Fruit fly (Drosophila melanogaster) whole organism, embryonic: ENCODE data around the gene Alg7.
A peak's percentile ranks its signal among the peaks of the same experiment; 100 is the strongest.

Source experiments
- BEAF-32 ChIP-seq: fragments of 200-800 bp; sonication (Bioruptor generic); optimal IDR thresholded peaks from 3 replicates; lab custom pipeline; 2017; ENCODE audit warnings: missing biosample characterization, missing genetic modification characterization, mild to moderate bottlenecking, moderate library complexity, missing genetic modification reagents
- CG11247 ChIP-seq: fragments of 200-800 bp; sonication (Bioruptor generic); IDR thresholded peaks from 2 replicates; pipeline ENCODE4 v1.3.6; 2022; ENCODE audit warnings: missing biosample characterization, missing genetic modification characterization
- CG12071 ChIP-seq: fragments of 200-800 bp; sonication (Bioruptor generic); optimal IDR thresholded peaks from 3 replicates; lab custom pipeline; 2018; ENCODE audit warnings: missing biosample characterization, mild to moderate bottlenecking, missing genetic modification characterization
- CG12104 ChIP-seq: fragments of 200-800 bp; sonication (Bioruptor generic); optimal IDR thresholded peaks from 3 replicates; lab custom pipeline; 2016; ENCODE audit warnings: missing biosample characterization, missing genetic modification characterization
- CG13287 ChIP-seq: fragments of 200-800 bp; sonication (Bioruptor generic); IDR thresholded peaks from 2 replicates; pipeline ENCODE4 v1.3.6; 2022; ENCODE audit warnings: missing biosample characterization, missing genetic modification characterization; ENCODE audit not compliant: partially characterized antibody
- CG14710 ChIP-seq: fragments of 200-800 bp; sonication (Bioruptor generic); optimal IDR thresholded peaks from 3 replicates; lab custom pipeline; 2019; ENCODE audit warnings: missing biosample characterization, mild to moderate bottlenecking, missing genetic modification characterization, moderate library complexity
- CG14860 ChIP-seq: fragments of 200-800 bp; sonication (Bioruptor generic); IDR thresholded peaks from 3 replicates; pipeline ENCODE4 v1.3.6; 2022; ENCODE audit warnings: missing biosample characterization, missing genetic modification characterization; ENCODE audit not compliant: partially characterized antibody
- CG17186 ChIP-seq: fragments of 200-800 bp; sonication (Bioruptor generic); optimal IDR thresholded peaks from 3 replicates; lab custom pipeline; 2017; ENCODE audit warnings: missing biosample characterization, missing genetic modification reagents, missing genetic modification characterization
- CG1832 ChIP-seq: fragments of 200-800 bp; sonication (Bioruptor generic); optimal IDR thresholded peaks from 2 replicates; lab custom pipeline; 2017; ENCODE audit warnings: missing biosample characterization, mild to moderate bottlenecking, missing genetic modification characterization, inconsistent platforms
- CG2129 ChIP-seq: fragments of 200-800 bp; sonication (Bioruptor generic); IDR thresholded peaks from 2 replicates; pipeline ENCODE4 v1.3.6; 2022; ENCODE audit warnings: missing biosample characterization, missing genetic modification characterization; ENCODE audit not compliant: partially characterized antibody
- CG2875 ChIP-seq: fragments of 200-800 bp; sonication (Bioruptor generic); optimal IDR thresholded peaks from 2 replicates; lab custom pipeline; 2017; ENCODE audit warnings: missing biosample characterization, mild to moderate bottlenecking, missing genetic modification characterization, missing genetic modification reagents
- CG30431 ChIP-seq: fragments of 200-800 bp; sonication (Bioruptor generic); optimal IDR thresholded peaks from 2 replicates; lab custom pipeline; 2017; ENCODE audit warnings: missing biosample characterization, missing genetic modification characterization
- CG33557 ChIP-seq: fragments of 200-800 bp; sonication (Bioruptor generic); optimal IDR thresholded peaks from 2 replicates; lab custom pipeline; 2019; ENCODE audit warnings: missing biosample characterization, mild to moderate bottlenecking, missing genetic modification characterization, moderate library complexity
- CG3995 ChIP-seq: fragments of 200-800 bp; sonication (Bioruptor generic); optimal IDR thresholded peaks from 3 replicates; lab custom pipeline; 2016; ENCODE audit warnings: missing biosample characterization, missing genetic modification characterization
- CG5953 ChIP-seq: fragments of 200-800 bp; sonication (Bioruptor generic); IDR thresholded peaks from 2 replicates; pipeline ENCODE4 v1.3.6; 2022; ENCODE audit warnings: missing biosample characterization, missing genetic modification characterization
- CG7786 ChIP-seq: fragments of 200-800 bp; sonication (Bioruptor generic); optimal IDR thresholded peaks from 2 replicates; lab custom pipeline; 2016; ENCODE audit warnings: missing biosample characterization, missing genetic modification characterization
- CG7987 ChIP-seq: fragments of 200-800 bp; sonication (Bioruptor generic); optimal IDR thresholded peaks from 2 replicates; lab custom pipeline; 2018; ENCODE audit warnings: missing biosample characterization, mild to moderate bottlenecking, missing genetic modification characterization, moderate library complexity
- CG8359 ChIP-seq: fragments of 200-800 bp; sonication (Bioruptor generic); optimal IDR thresholded peaks from 2 replicates; lab custom pipeline; 2017; ENCODE audit warnings: missing biosample characterization, mild to moderate bottlenecking, missing genetic modification characterization, borderline replicate concordance
- CG8765 ChIP-seq: fragments of 200-800 bp; sonication (Bioruptor generic); IDR thresholded peaks from 2 replicates; pipeline ENCODE4 v1.3.6; 2022; ENCODE audit warnings: missing biosample characterization, missing genetic modification characterization
- CG9727 ChIP-seq: fragments of 200-800 bp; sonication (Bioruptor generic); optimal IDR thresholded peaks from 3 replicates; lab custom pipeline; 2017; ENCODE audit warnings: missing biosample characterization, mild to moderate bottlenecking, missing genetic modification characterization
- CHES-1-like ChIP-seq: fragments of 200-800 bp; sonication (Bioruptor generic); optimal IDR thresholded peaks from 2 replicates; lab custom pipeline; 2016; ENCODE audit warnings: missing biosample characterization, missing genetic modification characterization
- Dfd ChIP-seq, 2 experiments: fragments of >200 bp; optimal IDR thresholded peaks; 2 replicates each; lab custom pipeline; 2017; ENCODE audit warnings: missing biosample characterization in 2 of 2, missing genetic modification characterization in 2 of 2
- Doc2 ChIP-seq: fragments of 200-800 bp; sonication (Bioruptor generic); IDR thresholded peaks from 2 replicates; pipeline ENCODE4 v1.3.6; 2022; ENCODE audit warnings: missing biosample characterization, missing genetic modification characterization
- Elba2 ChIP-seq: fragments of 200-800 bp; sonication (Bioruptor generic); optimal IDR thresholded peaks from 3 replicates; lab custom pipeline; 2016; ENCODE audit warnings: missing biosample characterization, missing genetic modification characterization
- Fer3 ChIP-seq: fragments of 200-800 bp; sonication (Bioruptor generic); optimal IDR thresholded peaks from 2 replicates; lab custom pipeline; 2018; ENCODE audit warnings: missing biosample characterization, mild to moderate bottlenecking, missing genetic modification characterization, moderate library complexity
- GATAe ChIP-seq: fragments of 200-800 bp; sonication (Bioruptor generic); conservative IDR thresholded peaks from 2 replicates; pipeline ENCODE4 v1.3.6; 2022; ENCODE audit warnings: missing biosample characterization, missing genetic modification characterization
- H15 ChIP-seq: fragments of 200-800 bp; sonication (Bioruptor generic); IDR thresholded peaks from 3 replicates; pipeline ENCODE4 v1.3.6; 2022; ENCODE audit warnings: missing biosample characterization, missing genetic modification characterization
- HmgD ChIP-seq: fragments of 200-800 bp; sonication (Bioruptor generic); optimal IDR thresholded peaks from 3 replicates; lab custom pipeline; 2016; ENCODE audit warnings: missing biosample characterization, missing genetic modification characterization
- Kr ChIP-seq: fragments of 200-800 bp; sonication (Bioruptor generic); optimal IDR thresholded peaks from 2 replicates; lab custom pipeline; 2017; ENCODE audit warnings: missing biosample characterization, mild to moderate bottlenecking, missing genetic modification characterization
- MBD-R2 ChIP-seq: fragments of 200-800 bp; sonication (Bioruptor generic); IDR thresholded peaks from 2 replicates; pipeline ENCODE4 v1.3.6; 2022; ENCODE audit warnings: missing biosample characterization, missing genetic modification characterization
- Mad ChIP-seq: fragments of 200-800 bp; sonication (Bioruptor generic); optimal IDR thresholded peaks from 2 replicates; lab custom pipeline; 2016; ENCODE audit warnings: missing biosample characterization, missing genetic modification characterization
- Nf-YC ChIP-seq: fragments of 200-800 bp; optimal IDR thresholded peaks from 3 replicates; lab custom pipeline; 2019; ENCODE audit warnings: missing biosample characterization, mild to moderate bottlenecking, missing genetic modification characterization, moderate library complexity
- Poxn ChIP-seq: fragments of 200-800 bp; sonication (Bioruptor generic); IDR thresholded peaks from 2 replicates; pipeline ENCODE4 v1.3.6; 2022; ENCODE audit warnings: missing biosample characterization, missing genetic modification characterization
- Ravus ChIP-seq: fragments of 200-800 bp; sonication (Bioruptor generic); IDR thresholded peaks from 2 replicates; pipeline ENCODE4 v1.3.6; 2022; ENCODE audit warnings: missing biosample characterization, missing genetic modification characterization
- Ssrp ChIP-seq: fragments of 200-800 bp; sonication (Bioruptor generic); optimal IDR thresholded peaks from 2 replicates; lab custom pipeline; 2018; ENCODE audit warnings: missing biosample characterization, mild to moderate bottlenecking, missing genetic modification characterization, moderate library complexity
- Xbp1 ChIP-seq: fragments of 200-800 bp; sonication (Bioruptor generic); optimal IDR thresholded peaks from 3 replicates; lab custom pipeline; 2016; ENCODE audit warnings: missing biosample characterization, mild to moderate bottlenecking, missing genetic modification characterization
- al ChIP-seq: fragments of 200-800 bp; sonication (Bioruptor generic); IDR thresholded peaks from 2 replicates; pipeline ENCODE4 v1.3.6; 2022; ENCODE audit warnings: missing biosample characterization, missing genetic modification characterization
- bsh ChIP-seq, 2 experiments: fragments of 200-800 bp; sonication (Bioruptor generic); optimal IDR thresholded peaks; 2 replicates each; lab custom pipeline; 2017 to 2018; ENCODE audit warnings: mild to moderate bottlenecking in 2 of 2, missing biosample characterization in 2 of 2, missing genetic modification characterization in 2 of 2, moderate library complexity in 1 of 2
- disco-r ChIP-seq: fragments of 200-800 bp; sonication (Bioruptor generic); optimal IDR thresholded peaks from 2 replicates; lab custom pipeline; 2016; ENCODE audit warnings: missing biosample characterization, missing genetic modification characterization
- hbn ChIP-seq: fragments of 200-800 bp; sonication (Bioruptor generic); IDR thresholded peaks from 2 replicates; pipeline ENCODE4 v1.3.6; 2022; ENCODE audit warnings: missing biosample characterization, missing genetic modification characterization; ENCODE audit not compliant: partially characterized antibody
- maf-S ChIP-seq: fragments of 200-800 bp; sonication (Bioruptor generic); optimal IDR thresholded peaks from 2 replicates; lab custom pipeline; 2016; ENCODE audit warnings: missing biosample characterization, missing genetic modification characterization
- odd ChIP-seq: fragments of 200-800 bp; sonication (Bioruptor generic); optimal IDR thresholded peaks from 2 replicates; lab custom pipeline; 2017; ENCODE audit warnings: missing biosample characterization, mild to moderate bottlenecking, missing genetic modification characterization
- scrt ChIP-seq: fragments of 200-800 bp; sonication (Bioruptor generic); optimal IDR thresholded peaks from 2 replicates; lab custom pipeline; 2018; ENCODE audit warnings: missing biosample characterization, mild to moderate bottlenecking, missing genetic modification characterization, moderate library complexity
- seq ChIP-seq: fragments of 200-800 bp; sonication (Bioruptor generic); IDR thresholded peaks from 2 replicates; pipeline ENCODE4 v1.3.6; 2022; ENCODE audit warnings: missing biosample characterization, missing genetic modification characterization
- slp2 ChIP-seq: fragments of 200-800 bp; sonication (Bioruptor generic); optimal IDR thresholded peaks from 2 replicates; lab custom pipeline; 2016; ENCODE audit warnings: missing biosample characterization, missing genetic modification characterization
- sna ChIP-seq: fragments of 200-800 bp; sonication (Bioruptor generic); IDR thresholded peaks from 2 replicates; pipeline ENCODE4 v1.3.6; 2022; ENCODE audit warnings: missing biosample characterization, missing genetic modification characterization; ENCODE audit not compliant: partially characterized antibody
- toy ChIP-seq: fragments of 200-800 bp; sonication (Bioruptor generic); IDR thresholded peaks from 2 replicates; pipeline ENCODE4 v1.3.6; 2022; ENCODE audit warnings: missing biosample characterization, missing genetic modification characterization
- tx ChIP-seq: fragments of 200-800 bp; sonication (Bioruptor generic); optimal IDR thresholded peaks from 2 replicates; lab custom pipeline; 2016; ENCODE audit warnings: missing biosample characterization, missing genetic modification characterization
- unc-4 ChIP-seq: fragments of 200-800 bp; sonication (Bioruptor generic); IDR thresholded peaks from 2 replicates; pipeline ENCODE4 v1.3.6; 2022; ENCODE audit warnings: missing biosample characterization, missing genetic modification characterization; ENCODE audit not compliant: partially characterized antibody

The Alg7 gene

dm6 chr2L:13176701-13177249, 2.3 kb upstream of the Alg7 start, which contains the start of the genes Sfmbt and CG5439 (continued):
- peak; percentile 69 for TF ChIP-seq CG12104
- no peak for TF ChIP-seq CG1832 (GFP tag; lab: Kevin White, UChicago)
- peak; percentile 95 for TF ChIP-seq CG14710 (tag; lab: Kevin White, UChicago)
- peak; percentile 44 for TF ChIP-seq Mad (GFP tag; lab: Kevin White, UChicago)
- peak; percentile 21 for TF ChIP-seq disco-r
- TF ChIP-seq HmgD (GFP tag; lab: Kevin White, UChicago), result peak; percentile 89
- peak; percentile 62 for TF ChIP-seq CG33557 (GFP tag; lab: Kevin White, UChicago)
- no peak for TF ChIP-seq Nf-YC (tag; lab: Kevin White, UChicago)
- no peak for TF ChIP-seq CG8359 (GFP tag; lab: Kevin White, UChicago)
- TF ChIP-seq scrt (GFP tag; lab: Kevin White, UChicago), result no peak
- no peak for TF ChIP-seq CG5953
- peak; percentile 75 for TF ChIP-seq tx (GFP tag; lab: Kevin White, UChicago)
- peak; percentile 73 for TF ChIP-seq slp2 (GFP tag; lab: Kevin White, UChicago)
- TF ChIP-seq Poxn (GFP tag; lab: Robert Waterston, UW), result no peak; the same call in 1 of the 2 replicates
- TF ChIP-seq CG7786, result peak; percentile 77
- TF ChIP-seq CG3995, result peak; percentile 100
- TF ChIP-seq Elba2 (GFP tag; lab: Kevin White, UChicago), result peak; percentile 68
- TF ChIP-seq Ravus (GFP tag; lab: Robert Waterston, UW), result no peak
- TF ChIP-seq CG13287, result peak; percentile 33; the same call in 1 of the 2 replicates
- peak; percentile 75 for TF ChIP-seq maf-S (GFP tag; lab: Kevin White, UChicago)
- TF ChIP-seq CG14860 (GFP tag; lab: Robert Waterston, UW), result no peak
- TF ChIP-seq hbn (GFP tag; lab: Robert Waterston, UW), result no peak
- TF ChIP-seq Kr, result no peak
- TF ChIP-seq Ssrp (tag; lab: Kevin White, UChicago), result peak; percentile 68
- TF ChIP-seq toy (GFP tag; lab: Robert Waterston, UW), result no peak
- TF ChIP-seq MBD-R2 (GFP tag; lab: Robert Waterston, UW), result peak; percentile 80
- peak; percentile 33 for TF ChIP-seq unc-4 (GFP tag; lab: Robert Waterston, UW)
- peak in 1 of 2 experiments; percentile 50 for TF ChIP-seq bsh (GFP tag; optimal IDR thresholded peaks at IDR 0.05; lab: Kevin White, UChicago)
- TF ChIP-seq Dfd (GFP tag; optimal IDR thresholded peaks at IDR 0.05; lab: Kevin White, UChicago), result no peak
- peak; percentile 71 for TF ChIP-seq al (GFP tag; lab: Robert Waterston, UW)
- TF ChIP-seq sna (GFP tag; lab: Robert Waterston, UW), result no peak; the same call in 1 of the 2 replicates
- no peak for TF ChIP-seq CG2129 (GFP tag; lab: Robert Waterston, UW)
- no peak for TF ChIP-seq odd (GFP tag; lab: Kevin White, UChicago)
- TF ChIP-seq Xbp1 (GFP tag; lab: Kevin White, UChicago), result peak; percentile 87
- TF ChIP-seq CG11247, result peak; percentile 61
- TF ChIP-seq seq (GFP tag; lab: Robert Waterston, UW), result no peak
- TF ChIP-seq CG30431, result peak; percentile 58
- peak; percentile 72 for TF ChIP-seq BEAF-32 (GFP tag; lab: Kevin White, UChicago)
- no peak for TF ChIP-seq CG12071 (GFP tag; lab: Kevin White, UChicago)
- peak; percentile 90 for TF ChIP-seq CG17186 (GFP tag; lab: Kevin White, UChicago)
- TF ChIP-seq Fer3 (tag; lab: Kevin White, UChicago), result no peak
- TF ChIP-seq CG8765 (GFP tag; lab: Robert Waterston, UW), result 0 out of 2 replicates have a peak, but pooled peaks have one; percentile 33
- no peak for TF ChIP-seq CG2875 (GFP tag; lab: Kevin White, UChicago)
- peak; percentile 81 for TF ChIP-seq CHES-1-like
- TF ChIP-seq CG9727 (GFP tag; lab: Kevin White, UChicago), result peak; percentile 79
- TF ChIP-seq GATAe (GFP tag; lab: Robert Waterston, UW), result peak; percentile 22; the same call in 1 of the 2 replicates
- TF ChIP-seq CG7987 (GFP tag; lab: Kevin White, UChicago), result peak; percentile 15
- peak; percentile 25; the same call in 1 of the 3 replicates for TF ChIP-seq H15 (GFP tag; lab: Robert Waterston, UW)
- TF ChIP-seq Doc2 (GFP tag; lab: Robert Waterston, UW), result no peak
